Worm (Caenorhabditis elegans) whole organism, late embryonic: ENCODE measurements around the gene ZK863.8.

Experiments
- C08G9.2 ChIP-seq: sonication (generic microtip); optimal IDR thresholded peaks from 2 replicates; lab custom pipeline; 2016; ENCODE audit warnings: mild to moderate bottlenecking, missing genetic modification characterization, moderate library complexity, missing compliant biosample characterization
- C38D4.7 ChIP-seq: fragments of 200-800 bp; sonication (Bioruptor generic); optimal IDR thresholded peaks from 2 replicates; lab custom pipeline; 2018; ENCODE audit warnings: mild to moderate bottlenecking, missing genetic modification characterization, moderate library complexity, missing compliant biosample characterization
- F13H6.1 ChIP-seq: sonication (generic microtip); optimal IDR thresholded peaks from 2 replicates; lab custom pipeline; 2016; ENCODE audit warnings: missing genetic modification characterization, missing compliant biosample characterization
- K02D7.2 ChIP-seq: sonication (generic microtip); optimal IDR thresholded peaks from 2 replicates; lab custom pipeline; 2017; ENCODE audit warnings: mild to moderate bottlenecking, missing genetic modification characterization, missing compliant biosample characterization
- K09A11.1 ChIP-seq: sonication (generic microtip); optimal IDR thresholded peaks from 2 replicates; lab custom pipeline; 2017; ENCODE audit warnings: antibody characterized with exemption, mild to moderate bottlenecking, missing genetic modification characterization, missing compliant biosample characterization; ENCODE audit not compliant: insufficient read depth
- T23F11.4 ChIP-seq: fragments of 200-800 bp; sonication (Bioruptor generic); optimal IDR thresholded peaks from 2 replicates; lab custom pipeline; 2018; ENCODE audit warnings: mild to moderate bottlenecking, missing genetic modification characterization, missing compliant biosample characterization
- ahr-1 ChIP-seq: sonication (generic microtip); optimal IDR thresholded peaks from 2 replicates; lab custom pipeline; 2016; ENCODE audit warnings: missing genetic modification characterization, missing compliant biosample characterization
- ama-1 ChIP-seq: fragments of 150-350 bp; optimal IDR thresholded peaks from 2 replicates; lab custom pipeline; 2014
- ceh-14 ChIP-seq: sonication (generic microtip); optimal IDR thresholded peaks from 2 replicates; lab custom pipeline; 2016; ENCODE audit warnings: missing genotype, missing genetic modification characterization, missing compliant biosample characterization
- ceh-18 ChIP-seq: sonication (generic microtip); optimal IDR thresholded peaks from 2 replicates; lab custom pipeline; 2016; ENCODE audit warnings: missing genetic modification characterization, missing compliant biosample characterization
- ceh-19 ChIP-seq: fragments of 200-800 bp; sonication (Bioruptor generic); optimal IDR thresholded peaks from 2 replicates; lab custom pipeline; 2018; ENCODE audit warnings: mild to moderate bottlenecking, missing genetic modification characterization, missing compliant biosample characterization
- ceh-22 ChIP-seq: sonication (generic microtip); optimal IDR thresholded peaks from 2 replicates; lab custom pipeline; 2017; ENCODE audit warnings: missing biosample characterization, missing genetic modification characterization
- ceh-24 ChIP-seq: sonication (generic microtip); optimal IDR thresholded peaks from 2 replicates; lab custom pipeline; 2016; ENCODE audit warnings: mild to moderate bottlenecking, missing genetic modification characterization, missing compliant biosample characterization
- ceh-30 ChIP-seq: fragments of 150-350 bp; optimal IDR thresholded peaks from 2 replicates; lab custom pipeline; 2014; ENCODE audit warnings: missing biosample characterization, missing genetic modification characterization
- ceh-31 ChIP-seq: sonication (generic microtip); optimal IDR thresholded peaks from 2 replicates; lab custom pipeline; 2016; ENCODE audit warnings: missing genetic modification characterization, missing compliant biosample characterization
- ceh-48 ChIP-seq: sonication (generic microtip); optimal IDR thresholded peaks from 2 replicates; lab custom pipeline; 2016; ENCODE audit warnings: missing genetic modification characterization, inconsistent platforms, missing compliant biosample characterization
- ceh-6 ChIP-seq: fragments of 200-800 bp; sonication (Bioruptor generic); optimal IDR thresholded peaks from 2 replicates; lab custom pipeline; 2018; ENCODE audit warnings: mild to moderate bottlenecking, missing genetic modification characterization, missing compliant biosample characterization
- ceh-9 ChIP-seq: sonication (generic microtip); optimal IDR thresholded peaks from 2 replicates; lab custom pipeline; 2016; ENCODE audit warnings: mild to moderate bottlenecking, missing genetic modification characterization, inconsistent platforms, missing compliant biosample characterization
- che-1 ChIP-seq: sonication (generic microtip); optimal IDR thresholded peaks from 2 replicates; lab custom pipeline; 2016; ENCODE audit warnings: mild to moderate bottlenecking, missing genetic modification characterization, missing compliant biosample characterization
- dmd-4 ChIP-seq: sonication (generic microtip); optimal IDR thresholded peaks from 2 replicates; lab custom pipeline; 2016; ENCODE audit warnings: borderline replicate concordance, missing genetic modification characterization, missing compliant biosample characterization
- ets-4 ChIP-seq: sonication (generic microtip); optimal IDR thresholded peaks from 2 replicates; lab custom pipeline; 2016; ENCODE audit warnings: missing genetic modification characterization, missing compliant biosample characterization
- eyg-1 ChIP-seq: sonication (generic microtip); optimal IDR thresholded peaks from 2 replicates; lab custom pipeline; 2016; ENCODE audit warnings: missing genotype, missing genetic modification characterization, missing compliant biosample characterization
- fkh-10 ChIP-seq: fragments of 150-350 bp; optimal IDR thresholded peaks from 2 replicates; lab custom pipeline; 2014; ENCODE audit warnings: missing biosample characterization, missing genetic modification reagents, missing genetic modification characterization
- gmeb-2 ChIP-seq: sonication (generic microtip); optimal IDR thresholded peaks from 2 replicates; lab custom pipeline; 2016; ENCODE audit warnings: missing genetic modification characterization, inconsistent platforms, missing compliant biosample characterization
- hlh-13 ChIP-seq: fragments of 200-800 bp; sonication (Bioruptor generic); optimal IDR thresholded peaks from 2 replicates; lab custom pipeline; 2018; ENCODE audit warnings: mild to moderate bottlenecking, missing genetic modification characterization, missing compliant biosample characterization
- hlh-15 ChIP-seq: sonication (generic microtip); optimal IDR thresholded peaks from 2 replicates; lab custom pipeline; 2016; ENCODE audit warnings: missing genetic modification characterization, missing compliant biosample characterization
- hlh-6 ChIP-seq: sonication (generic microtip); optimal IDR thresholded peaks from 2 replicates; lab custom pipeline; 2016; ENCODE audit warnings: missing genotype, missing genetic modification characterization, missing compliant biosample characterization
- hlh-8 ChIP-seq: sonication (generic microtip); optimal IDR thresholded peaks from 2 replicates; lab custom pipeline; 2016; ENCODE audit warnings: missing genotype, missing genetic modification characterization, missing compliant biosample characterization
- lin-11 ChIP-seq: fragments of 200-800 bp; sonication (Bioruptor generic); optimal IDR thresholded peaks from 2 replicates; lab custom pipeline; 2018; ENCODE audit warnings: mild to moderate bottlenecking, missing genetic modification characterization, missing compliant biosample characterization
- nfya-1 ChIP-seq: sonication (generic microtip); optimal IDR thresholded peaks from 2 replicates; lab custom pipeline; 2017; ENCODE audit warnings: missing genetic modification characterization, mild to moderate bottlenecking, missing compliant biosample characterization, antibody characterized with exemption, moderate library complexity
- nhr-11 ChIP-seq: fragments of 150-350 bp; optimal IDR thresholded peaks from 2 replicates; lab custom pipeline; 2014; ENCODE audit warnings: missing biosample characterization, missing genetic modification characterization
- npax-4 ChIP-seq: sonication (generic microtip); optimal IDR thresholded peaks from 2 replicates; lab custom pipeline; 2016; ENCODE audit warnings: missing genetic modification characterization, missing compliant biosample characterization
- pat-9 ChIP-seq: fragments of 200-800 bp; sonication (Bioruptor generic); optimal IDR thresholded peaks from 2 replicates; lab custom pipeline; 2018; ENCODE audit warnings: mild to moderate bottlenecking, missing genetic modification characterization, moderate library complexity, missing compliant biosample characterization
- pha-4 ChIP-seq: fragments of 150-350 bp; optimal IDR thresholded peaks from 2 replicates; lab custom pipeline; 2018; ENCODE audit warnings: missing biosample characterization, missing genetic modification reagents, missing genetic modification characterization
- pros-1 ChIP-seq: fragments of 150-350 bp; optimal IDR thresholded peaks from 2 replicates; lab custom pipeline; 2014; ENCODE audit warnings: missing biosample characterization, missing genetic modification reagents, missing genetic modification characterization
- ref-2 ChIP-seq: sonication (generic microtip); optimal IDR thresholded peaks from 2 replicates; lab custom pipeline; 2016; ENCODE audit warnings: missing genetic modification characterization, missing compliant biosample characterization
- rnt-1 ChIP-seq: sonication (generic microtip); optimal IDR thresholded peaks from 2 replicates; lab custom pipeline; 2016; ENCODE audit warnings: missing genetic modification characterization, missing compliant biosample characterization
- sdc-2 ChIP-seq: sonication (generic microtip); optimal IDR thresholded peaks from 2 replicates; lab custom pipeline; 2016; ENCODE audit warnings: missing genotype, missing genetic modification characterization, missing compliant biosample characterization
- sox-4 ChIP-seq: sonication (generic microtip); optimal IDR thresholded peaks from 2 replicates; lab custom pipeline; 2017; ENCODE audit warnings: mild to moderate bottlenecking, missing genetic modification characterization, inconsistent platforms, missing compliant biosample characterization
- syd-9 ChIP-seq: sonication (generic microtip); optimal IDR thresholded peaks from 2 replicates; lab custom pipeline; 2016; ENCODE audit warnings: mild to moderate bottlenecking, missing genetic modification characterization, moderate library complexity, missing compliant biosample characterization
- tbx-2 ChIP-seq: sonication (generic microtip); optimal IDR thresholded peaks from 2 replicates; lab custom pipeline; 2016; ENCODE audit warnings: missing genetic modification characterization, missing compliant biosample characterization
- tbx-7 ChIP-seq: sonication (generic microtip); optimal IDR thresholded peaks from 2 replicates; lab custom pipeline; 2016; ENCODE audit warnings: missing genotype, missing genetic modification characterization, missing compliant biosample characterization
- ttx-3 ChIP-seq: sonication (generic microtip); optimal IDR thresholded peaks from 2 replicates; lab custom pipeline; 2016; ENCODE audit warnings: missing genetic modification reagents, missing genetic modification characterization, missing compliant biosample characterization
- unc-42 ChIP-seq: sonication (generic microtip); optimal IDR thresholded peaks from 2 replicates; lab custom pipeline; 2016; ENCODE audit warnings: missing genotype, missing genetic modification characterization, missing compliant biosample characterization
- ztf-16 ChIP-seq: sonication (generic microtip); optimal IDR thresholded peaks from 2 replicates; lab custom pipeline; 2017; ENCODE audit warnings: missing genetic modification characterization, missing compliant biosample characterization

ZK863.8 gene

DNA sequence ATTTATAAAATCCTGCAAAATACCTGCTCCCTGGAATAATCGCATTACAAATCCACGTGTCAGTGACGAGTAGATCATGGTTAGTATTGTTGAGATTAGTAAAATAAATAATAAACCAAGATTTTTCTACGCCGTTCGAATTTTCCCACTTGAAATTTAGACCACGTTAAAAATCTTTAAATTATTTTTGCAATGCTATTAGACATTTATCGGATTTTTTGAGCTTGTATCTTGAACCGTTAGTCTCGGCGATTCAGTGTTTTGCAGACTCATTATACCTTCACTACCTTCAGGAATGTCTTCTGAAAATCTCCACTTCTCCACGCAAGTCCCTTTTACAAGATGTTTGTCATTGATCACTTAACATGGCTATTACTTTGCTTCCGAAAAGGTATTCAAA, 25.1 kb downstream of the ZK863.8 start, which contains the start of gene C27A7.5:
Gene C27A7.5, minus strand, starts transcription at position 101 of the 400 bp plus-strand sequence.
- no peak for TF ChIP-seq C38D4.7 (GFP tag; lab: Kevin White, UChicago)
- no peak for TF ChIP-seq ceh-22
- no peak for TF ChIP-seq K02D7.2 (tag; lab: Kevin White, UChicago)
- no peak for TF ChIP-seq rnt-1 (tag; lab: Kevin White, UChicago)
- TF ChIP-seq F13H6.1 (tag; lab: Kevin White, UChicago), result no peak
- no peak for TF ChIP-seq ttx-3 (tag; lab: Kevin White, UChicago)
- no peak for TF ChIP-seq gmeb-2
- no peak for TF ChIP-seq sox-4
- no peak for TF ChIP-seq unc-42
- no peak for TF ChIP-seq ceh-30
- no peak for TF ChIP-seq pat-9 (tag; lab: Kevin White, UChicago)
- TF ChIP-seq ets-4, result no peak
- TF ChIP-seq ceh-19 (GFP tag; lab: Kevin White, UChicago), result no peak
- no peak for TF ChIP-seq ahr-1 (tag; lab: Kevin White, UChicago)
- no peak for TF ChIP-seq ceh-6

DNA sequence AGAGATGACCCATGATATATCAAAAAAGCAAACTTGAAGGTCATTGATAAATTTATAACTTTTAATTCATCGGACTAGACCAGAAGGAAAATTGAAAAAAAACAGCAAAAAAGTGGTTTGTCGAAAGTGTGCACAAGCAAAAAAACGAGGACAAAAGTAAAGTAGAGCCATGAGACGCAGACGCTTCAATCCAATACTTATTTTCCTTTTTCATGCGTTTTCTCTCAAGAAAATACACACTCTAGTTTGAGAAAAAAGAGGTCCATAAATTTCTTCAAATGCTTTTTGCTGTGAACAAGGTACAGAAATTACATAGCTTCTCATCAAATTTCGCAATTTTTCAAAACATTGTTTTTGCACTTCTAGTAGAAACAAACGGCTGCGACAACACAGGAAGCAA, 26.2 kb downstream of the ZK863.8 start:
- TF ChIP-seq ztf-16 (tag; lab: Kevin White, UChicago) (no peak), ceh-24 (tag; lab: Kevin White, UChicago) (no peak), ceh-19 (GFP tag; lab: Kevin White, UChicago) (no peak), hlh-13 (no peak), nhr-11 (tag; lab: Kevin White, UChicago) (no peak), unc-42 (no peak), ceh-9 (no peak), ceh-6 (no peak), K09A11.1 (tag; lab: Kevin White, UChicago) (no peak), che-1 (tag; lab: Kevin White, UChicago) (no peak), pros-1 (tag; lab: Kevin White, UChicago) (no peak), tbx-7 (tag; lab: Kevin White, UChicago) (no peak), hlh-8 (tag; lab: Kevin White, UChicago) (no peak), tbx-2 (no peak)

DNA sequence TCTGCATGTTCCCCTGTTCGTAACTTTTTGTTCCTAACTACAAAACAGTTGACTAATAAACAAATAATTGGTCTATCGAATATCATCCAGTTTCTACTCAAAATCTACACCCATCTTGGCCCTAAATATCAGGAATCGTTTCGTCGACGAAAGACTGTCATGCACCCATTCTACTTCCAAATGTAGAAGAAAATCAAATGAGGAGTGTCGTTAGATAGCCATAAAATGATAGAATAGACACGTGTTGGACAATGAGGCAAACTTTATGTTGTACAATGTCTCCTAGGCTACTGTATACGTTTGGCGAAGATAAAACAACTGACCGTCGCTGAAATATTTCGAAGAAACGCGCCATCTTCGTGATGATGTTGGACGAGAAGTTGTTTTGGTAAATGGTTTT, 27.3 kb downstream of the ZK863.8 start:
- no peak for TF ChIP-seq fkh-10 (GFP tag; lab: Kevin White, UChicago)
- no peak for TF ChIP-seq K02D7.2 (tag; lab: Kevin White, UChicago)
- TF ChIP-seq hlh-6 (tag; lab: Kevin White, UChicago), result no peak
- TF ChIP-seq ceh-24 (tag; lab: Kevin White, UChicago), result no peak
- TF ChIP-seq syd-9, result no peak
- no peak for TF ChIP-seq ama-1
- no peak for TF ChIP-seq pha-4 (tag; lab: Kevin White, UChicago)
- TF ChIP-seq nfya-1 (tag; lab: Kevin White, UChicago), result no peak

ce11 chrV:12158377-12158776, 28.9 kb downstream of the ZK863.8 start:
- TF ChIP-seq ceh-18 (tag; lab: Kevin White, UChicago) (no peak), ttx-3 (tag; lab: Kevin White, UChicago) (no peak), K02D7.2 (tag; lab: Kevin White, UChicago) (no peak), unc-42 (peak; percentile 6), ref-2 (tag; lab: Kevin White, UChicago) (no peak), ceh-22 (no peak), hlh-15 (tag; lab: Kevin White, UChicago) (no peak), pha-4 (tag; lab: Kevin White, UChicago) (no peak), ahr-1 (tag; lab: Kevin White, UChicago) (no peak)

- TF ChIP-seq C08G9.2 (no peak), ceh-14 (no peak), sdc-2 (tag; lab: Kevin White, UChicago) (no peak), pat-9 (tag; lab: Kevin White, UChicago) (no peak), T23F11.4 (GFP tag; lab: Kevin White, UChicago) (no peak), dmd-4 (no peak), npax-4 (tag; lab: Kevin White, UChicago) (no peak), ceh-48 (tag; lab: Kevin White, UChicago) (no peak), eyg-1 (tag; lab: Kevin White, UChicago) (no peak), hlh-13 (no peak), lin-11 (tag; lab: Kevin White, UChicago) (no peak), ceh-31 (tag; lab: Kevin White, UChicago) (no peak), ceh-30 (no peak), che-1 (tag; lab: Kevin White, UChicago) (no peak)
Observed at ce11 chrV:12154554-12154953, 32.8 kb downstream of the ZK863.8 start, which contains the start of gene C27A7.9. Gene C27A7.9 (minus strand): TSS chrV:12154654.
